Fruit fly (Drosophila melanogaster): ENCODE results near the gene CG3698.

The CG3698 gene

DNA sequence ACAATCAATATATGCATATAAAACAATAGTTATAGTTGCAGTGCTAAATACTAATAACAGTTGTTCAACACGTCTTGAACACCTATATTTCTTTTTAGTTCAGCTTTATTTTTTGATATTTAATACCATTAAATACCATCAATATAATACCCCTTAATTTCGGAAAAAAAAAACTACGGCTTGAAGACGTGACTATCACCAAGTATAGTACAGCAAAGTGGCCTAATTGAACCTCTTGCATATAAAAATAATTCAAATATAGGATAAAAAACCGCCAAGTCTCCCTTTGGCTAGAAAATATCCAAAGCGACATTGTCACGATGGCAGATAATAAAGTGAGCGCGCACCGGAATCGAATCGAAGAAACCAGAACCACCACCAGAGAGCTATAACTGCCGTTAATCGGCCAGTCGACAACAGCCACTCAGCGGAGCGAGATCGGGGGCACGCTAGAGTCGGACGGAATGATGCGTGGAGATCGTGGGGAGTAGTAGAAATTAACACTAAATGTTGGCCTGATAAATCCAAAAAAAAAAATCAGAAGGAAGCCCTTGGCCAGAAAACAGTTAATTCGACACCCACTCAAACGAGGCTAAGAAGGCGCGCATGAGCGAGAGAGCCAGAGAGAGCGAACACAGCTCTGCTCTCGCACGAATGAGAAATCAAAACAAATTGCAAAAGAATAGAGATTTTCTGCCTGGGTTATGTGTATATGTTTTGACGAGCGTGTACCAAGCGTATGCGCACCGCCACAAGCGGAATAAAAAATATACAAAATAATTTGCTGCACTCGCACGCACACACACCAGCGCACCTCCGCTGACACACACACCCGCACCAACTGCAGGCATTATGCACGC lies 13.1 kb downstream of the CG3698 start (continued):
- no peak for TF ChIP-seq Abd-B (GFP tag; optimal IDR thresholded peaks at IDR 0.05)
- TF ChIP-seq GATAd (GFP tag; optimal IDR thresholded peaks at IDR 0.05), result no peak
- TF ChIP-seq Myc (optimal IDR thresholded peaks at IDR 0.05), result peak; percentile 100
- no peak for TF ChIP-seq lola (GFP tag; optimal IDR thresholded peaks at IDR 0.05)
- TF ChIP-seq pan (optimal IDR thresholded peaks at IDR 0.05), result no peak
- TF ChIP-seq CG32264 (GFP tag; optimal IDR thresholded peaks at IDR 0.05), result no peak

- no peak for TF ChIP-seq Hr83 (GFP tag; optimal IDR thresholded peaks at IDR 0.05; ENCODE audit: poor library complexity, severe bottlenecking)
- no peak for TF ChIP-seq Rel (GFP tag; optimal IDR thresholded peaks at IDR 0.05)
- TF ChIP-seq Rel (tag; optimal IDR thresholded peaks at IDR 0.05), result peak; percentile 75
Observed at dm6 chr3L:20784394-20784793, 13.8 kb downstream of the CG3698 start.

DNA sequence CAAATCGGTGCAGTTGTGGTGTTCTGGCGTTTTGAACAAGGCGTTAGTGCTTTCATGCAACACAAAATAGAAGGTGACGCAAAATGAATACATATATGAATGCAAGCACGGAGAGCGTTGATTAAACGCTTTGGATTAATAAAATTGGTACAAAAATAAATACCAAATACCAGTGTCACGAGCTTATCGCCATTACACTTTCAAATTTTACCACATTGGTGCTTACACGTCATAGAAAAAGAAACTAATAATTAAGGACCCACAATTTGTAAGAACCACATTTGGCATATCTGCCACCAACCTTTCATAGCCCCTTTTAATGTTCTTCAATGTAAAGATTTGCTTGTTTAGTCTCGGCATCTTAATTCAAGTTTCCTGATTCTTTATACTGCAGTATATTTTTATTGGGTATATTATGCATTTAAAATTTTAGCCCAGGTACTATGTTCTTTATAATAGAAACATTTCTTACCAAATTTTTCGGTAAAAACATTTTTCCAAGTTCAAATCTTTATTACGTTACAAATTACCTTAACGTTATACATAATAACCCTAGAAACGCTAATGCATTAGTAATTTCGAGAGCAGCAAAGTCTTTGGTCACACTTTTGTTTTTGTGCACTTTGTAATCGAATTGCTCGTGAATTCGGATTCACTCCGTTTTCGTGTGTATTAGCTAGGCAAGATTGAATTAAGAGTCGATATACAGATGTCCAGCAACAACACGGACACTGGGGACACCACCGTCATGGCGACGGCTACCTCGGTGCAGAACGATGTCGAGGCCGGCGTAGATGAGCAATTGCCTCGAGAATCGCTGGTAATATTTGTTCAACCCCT lies 19.7 kb downstream of the CG3698 start, which contains the start of the genes Pex16 and Pex14:
Pex16 (minus strand) TSS at position 41 of the 840 bp plus-strand sequence.
Pex14 (plus strand) TSS at position 576 of the 840 bp plus-strand sequence.
- TF ChIP-seq ey (GFP tag; optimal IDR thresholded peaks at IDR 0.05) (peak; percentile 72), sage (GFP tag; optimal IDR thresholded peaks at IDR 0.05) (no peak), Jra (GFP tag; optimal IDR thresholded peaks at IDR 0.05) (no peak), Abd-B (GFP tag; optimal IDR thresholded peaks at IDR 0.05) (no peak), Hr83 (GFP tag; optimal IDR thresholded peaks at IDR 0.05; ENCODE audit: poor library complexity, severe bottlenecking) (peak; percentile 24), foxo (GFP tag; optimal IDR thresholded peaks at IDR 0.05) (peak in 1 of 2 experiments; percentile 80), OdsH (GFP tag; optimal IDR thresholded peaks at IDR 0.05) (peak; percentile 53), HLH106 (tag; optimal IDR thresholded peaks at IDR 0.05) (peak; percentile 73), h (GFP tag; optimal IDR thresholded peaks at IDR 0.05) (peak; percentile 57), rgr (GFP tag; optimal IDR thresholded peaks at IDR 0.05) (peak; percentile 94), sv (GFP tag; optimal IDR thresholded peaks at IDR 0.05) (peak; percentile 66), CG9705 (GFP tag; optimal IDR thresholded peaks at IDR 0.05) (peak; percentile 28), Sp1 (GFP tag; optimal IDR thresholded peaks at IDR 0.05) (peak; percentile 52), Hnf4 (GFP tag; optimal IDR thresholded peaks at IDR 0.05) (peak; percentile 56), Mio (GFP tag; optimal IDR thresholded peaks at IDR 0.05) (no peak), woc (GFP tag; optimal IDR thresholded peaks at IDR 0.05) (peak; percentile 80), jim (GFP tag; optimal IDR thresholded peaks at IDR 0.05) (no peak), CrebA (GFP tag; optimal IDR thresholded peaks at IDR 0.05; ENCODE audit: borderline replicate concordance) (no peak), br (GFP tag; optimal IDR thresholded peaks at IDR 0.05) (peak; percentile 65), fru (GFP tag; optimal IDR thresholded peaks at IDR 0.05) (peak; percentile 69), psq (GFP tag; optimal IDR thresholded peaks at IDR 0.05) (peak; percentile 38)

dm6 chr3L:20777496-20777895 lies 20.7 kb downstream of the CG3698 start:
- no peak for TF ChIP-seq Vsx2 (GFP tag; optimal IDR thresholded peaks at IDR 0.05; ENCODE audit: partially characterized antibody)
- no peak for TF ChIP-seq psq (GFP tag; optimal IDR thresholded peaks at IDR 0.05)
- no peak for TF ChIP-seq Jra (GFP tag; optimal IDR thresholded peaks at IDR 0.05)
- TF ChIP-seq Rel (GFP tag; optimal IDR thresholded peaks at IDR 0.05), result no peak
- peak; percentile 78 for TF ChIP-seq Rel (tag; optimal IDR thresholded peaks at IDR 0.05)

dm6 chr3L:20772647-20773015 lies 25.5 kb downstream of the CG3698 start:
- TF ChIP-seq Dif (GFP tag; optimal IDR thresholded peaks at IDR 0.05; ENCODE audit: partially characterized antibody), result no peak
- no peak for TF ChIP-seq GATAd (GFP tag; optimal IDR thresholded peaks at IDR 0.05)
- TF ChIP-seq jim (GFP tag; optimal IDR thresholded peaks at IDR 0.05), result no peak
- TF ChIP-seq N (GFP tag; optimal IDR thresholded peaks at IDR 0.05), result no peak
- TF ChIP-seq CG9705 (GFP tag; optimal IDR thresholded peaks at IDR 0.05), result no peak
- no peak for TF ChIP-seq usp (GFP tag; optimal IDR thresholded peaks at IDR 0.05)
- no peak for TF ChIP-seq pan (optimal IDR thresholded peaks at IDR 0.05)
- TF ChIP-seq dl (GFP tag; optimal IDR thresholded peaks at IDR 0.05; ENCODE audit: insufficient read depth in 1 of 2, partially characterized antibody in 2 of 2), result no peak
- no peak for TF ChIP-seq rgr (GFP tag; optimal IDR thresholded peaks at IDR 0.05)
- no peak for TF ChIP-seq dmrt93B (GFP tag; optimal IDR thresholded peaks at IDR 0.05)
- no peak for TF ChIP-seq foxo (GFP tag; optimal IDR thresholded peaks at IDR 0.05)
- no peak for TF ChIP-seq Hr78 (GFP tag; optimal IDR thresholded peaks at IDR 0.05)
- no peak for TF ChIP-seq ey (GFP tag; optimal IDR thresholded peaks at IDR 0.05)
- no peak for TF ChIP-seq Vsx2 (GFP tag; optimal IDR thresholded peaks at IDR 0.05; ENCODE audit: partially characterized antibody)
- no peak for TF ChIP-seq sv (GFP tag; optimal IDR thresholded peaks at IDR 0.05)
- no peak for TF ChIP-seq CrebA (GFP tag; optimal IDR thresholded peaks at IDR 0.05; ENCODE audit: borderline replicate concordance)
- no peak for TF ChIP-seq sage (GFP tag; optimal IDR thresholded peaks at IDR 0.05)
- no peak for TF ChIP-seq br (GFP tag; optimal IDR thresholded peaks at IDR 0.05)
- no peak for TF ChIP-seq Hr83 (GFP tag; optimal IDR thresholded peaks at IDR 0.05; ENCODE audit: poor library complexity, severe bottlenecking)
